Fruit fly (Drosophila melanogaster) whole organism, adult: Measurements from ENCODE around the gene CG31821.
A peak's percentile ranks its signal among the peaks of the same experiment; 100 is the strongest.

ENCODE experiments used
- CG11617 ChIP-seq: fragments of 200-800 bp; sonication (Bioruptor generic); optimal IDR thresholded peaks from 2 replicates; lab custom pipeline; 2017; ENCODE audit warnings: mild to moderate bottlenecking, missing biosample characterization, missing genetic modification reagents, missing genetic modification characterization
- CG12768 ChIP-seq: fragments of 200-800 bp; sonication (Bioruptor generic); optimal IDR thresholded peaks from 2 replicates; lab custom pipeline; 2017; ENCODE audit warnings: missing biosample characterization, missing genetic modification characterization, mild to moderate bottlenecking, moderate library complexity, missing genetic modification reagents
- CG14711 ChIP-seq: fragments of 200-800 bp; sonication (Bioruptor generic); optimal IDR thresholded peaks from 2 replicates; lab custom pipeline; 2018; ENCODE audit warnings: missing biosample characterization, mild to moderate bottlenecking, missing genetic modification characterization, moderate library complexity
- CG1620 ChIP-seq: fragments of 200-800 bp; sonication (Bioruptor generic); optimal IDR thresholded peaks from 2 replicates; lab custom pipeline; 2016; ENCODE audit warnings: missing biosample characterization, missing genetic modification characterization
- CG33017 ChIP-seq: fragments of 200-800 bp; sonication (Bioruptor generic); optimal IDR thresholded peaks from 2 replicates; lab custom pipeline; 2018; ENCODE audit warnings: missing biosample characterization, mild to moderate bottlenecking, missing genetic modification characterization, moderate library complexity
- CG5204 ChIP-seq: fragments of 200-800 bp; sonication (Bioruptor generic); optimal IDR thresholded peaks from 2 replicates; lab custom pipeline; 2016; ENCODE audit warnings: missing biosample characterization, missing genetic modification characterization
- CG7045 ChIP-seq: fragments of 200-800 bp; sonication (Bioruptor generic); optimal IDR thresholded peaks from 2 replicates; lab custom pipeline; 2017; ENCODE audit warnings: missing biosample characterization, mild to moderate bottlenecking, missing genetic modification characterization
- CG7101 ChIP-seq: fragments of 200-800 bp; sonication (Bioruptor generic); optimal IDR thresholded peaks from 2 replicates; lab custom pipeline; 2018; ENCODE audit warnings: missing biosample characterization, mild to moderate bottlenecking, missing genetic modification characterization, moderate library complexity
- Clk ChIP-seq: fragments of 200-800 bp; sonication (Bioruptor generic); optimal IDR thresholded peaks from 2 replicates; lab custom pipeline; 2017; ENCODE audit warnings: missing biosample characterization, missing genetic modification characterization
- Crg-1 ChIP-seq: fragments of 200-800 bp; sonication (Bioruptor generic); optimal IDR thresholded peaks from 2 replicates; lab custom pipeline; 2016; ENCODE audit warnings: missing biosample characterization, missing genetic modification characterization
- Hr96 ChIP-seq: fragments of 200-800 bp; sonication (Bioruptor generic); optimal IDR thresholded peaks from 2 replicates; lab custom pipeline; 2016; ENCODE audit warnings: missing biosample characterization, missing genetic modification characterization
- Mnt ChIP-seq: fragments of 200-800 bp; sonication (Bioruptor generic); optimal IDR thresholded peaks from 2 replicates; lab custom pipeline; 2016; ENCODE audit warnings: missing biosample characterization, mild to moderate bottlenecking, missing genetic modification characterization
- bab1 ChIP-seq: fragments of 200-800 bp; sonication (Bioruptor generic); optimal IDR thresholded peaks from 3 replicates; lab custom pipeline; 2019; ENCODE audit warnings: missing biosample characterization, mild to moderate bottlenecking, missing genetic modification characterization, moderate library complexity
- cic ChIP-seq: fragments of 200-800 bp; sonication (Bioruptor generic); optimal IDR thresholded peaks from 2 replicates; lab custom pipeline; 2017; ENCODE audit warnings: missing biosample characterization, mild to moderate bottlenecking, missing genetic modification characterization, moderate library complexity
- cnc ChIP-seq, 2 experiments: fragments of >200 bp; optimal IDR thresholded peaks; 2 replicates each; lab custom pipeline; 2017
- kay ChIP-seq: fragments of 200-800 bp; sonication (Bioruptor generic); peaks from one replicate; lab custom pipeline; 2016; ENCODE audit warnings: missing biosample characterization, missing genetic modification characterization, borderline replicate concordance
- ovo ChIP-seq: fragments of 200-800 bp; sonication (Bioruptor generic); optimal IDR thresholded peaks from 2 replicates; lab custom pipeline; 2016; ENCODE audit warnings: missing biosample characterization, missing genetic modification characterization
- pad ChIP-seq: fragments of 200-800 bp; sonication (Bioruptor generic); optimal IDR thresholded peaks from 3 replicates; lab custom pipeline; 2017; ENCODE audit warnings: missing biosample characterization, missing genetic modification characterization, mild to moderate bottlenecking, moderate library complexity, missing genetic modification reagents
- tj ChIP-seq: fragments of 200-800 bp; sonication (Bioruptor generic); optimal IDR thresholded peaks from 3 replicates; lab custom pipeline; 2017; ENCODE audit warnings: missing biosample characterization, mild to moderate bottlenecking, missing genetic modification characterization, moderate library complexity
- toe ChIP-seq: fragments of 200-800 bp; sonication (Bioruptor generic); optimal IDR thresholded peaks from 2 replicates; lab custom pipeline; 2016; ENCODE audit warnings: missing biosample characterization, missing genetic modification characterization

CG31821 gene

DNA sequence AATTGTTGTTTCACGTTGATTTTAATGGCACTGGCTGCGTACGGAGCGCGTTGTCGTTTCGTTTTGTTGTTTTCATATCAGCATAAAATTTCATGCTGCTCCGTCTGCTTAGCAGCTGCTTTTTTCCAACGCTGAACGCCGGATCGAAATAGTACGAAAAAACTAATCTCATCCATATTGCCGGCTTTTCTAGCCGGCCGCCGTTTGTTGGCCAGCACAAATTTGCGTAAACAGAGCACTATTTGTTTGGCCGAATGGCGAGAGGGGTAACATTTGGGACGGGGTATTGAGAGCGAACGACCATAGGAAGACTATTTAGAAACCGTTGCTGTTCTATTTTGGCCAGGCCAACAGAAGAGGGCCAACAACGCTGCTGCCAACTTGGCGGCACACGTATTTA is 7.6 kb upstream of the CG31821 start:
- TF ChIP-seq CG33017 (tag; lab: Kevin White, UChicago), result no peak
- TF ChIP-seq tj (GFP tag; lab: Kevin White, UChicago), result peak; percentile 82
- no peak for TF ChIP-seq toe (GFP tag; lab: Kevin White, UChicago)
- no peak for TF ChIP-seq CG5204 (GFP tag; lab: Kevin White, UChicago)
- TF ChIP-seq CG7045 (GFP tag; lab: Kevin White, UChicago), result no peak

DNA sequence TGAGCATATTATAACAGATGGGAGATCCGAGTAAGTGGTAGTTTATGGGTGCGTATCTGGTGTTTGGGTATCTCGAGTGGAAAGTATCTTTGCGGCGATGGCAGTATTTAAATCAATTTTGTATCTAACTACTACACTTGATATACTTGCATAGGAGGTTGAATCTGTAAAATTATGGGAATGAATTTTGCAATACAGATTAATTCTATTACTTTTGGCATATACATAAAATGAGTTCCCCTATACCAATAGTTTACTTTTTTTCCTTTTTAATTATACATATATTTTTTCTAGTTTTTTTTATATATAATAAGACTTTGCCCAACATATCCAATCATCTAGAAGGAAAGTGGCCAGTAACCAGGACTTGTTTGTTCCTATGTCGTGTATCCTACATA is 7.1 kb upstream of the CG31821 start:
- no peak for TF ChIP-seq CG7101 (tag; lab: Kevin White, UChicago)
- no peak for TF ChIP-seq Clk (GFP tag; lab: Kevin White, UChicago)
- TF ChIP-seq cic (GFP tag; lab: Kevin White, UChicago), result no peak
- TF ChIP-seq ovo (GFP tag; lab: Kevin White, UChicago), result no peak
- no peak for TF ChIP-seq CG33017 (tag; lab: Kevin White, UChicago)
- no peak for TF ChIP-seq tj (GFP tag; lab: Kevin White, UChicago)
- TF ChIP-seq pad, result no peak
- TF ChIP-seq kay (GFP tag; lab: Kevin White, UChicago), result no peak
- TF ChIP-seq bab1 (GFP tag; lab: Kevin White, UChicago), result no peak
- TF ChIP-seq Crg-1 (GFP tag; lab: Kevin White, UChicago), result no peak
- no peak for TF ChIP-seq Hr96 (GFP tag; lab: Kevin White, UChicago)
- TF ChIP-seq CG5204 (GFP tag; lab: Kevin White, UChicago), result no peak

- TF ChIP-seq Mnt, result no peak
- no peak for TF ChIP-seq kay (GFP tag; lab: Kevin White, UChicago)
- peak; percentile 72 for TF ChIP-seq tj (GFP tag; lab: Kevin White, UChicago)
- no peak for TF ChIP-seq toe (GFP tag; lab: Kevin White, UChicago)
Measured at dm6 chr2L:15908496-15909276, 6.5 kb upstream of the CG31821 start.

DNA sequence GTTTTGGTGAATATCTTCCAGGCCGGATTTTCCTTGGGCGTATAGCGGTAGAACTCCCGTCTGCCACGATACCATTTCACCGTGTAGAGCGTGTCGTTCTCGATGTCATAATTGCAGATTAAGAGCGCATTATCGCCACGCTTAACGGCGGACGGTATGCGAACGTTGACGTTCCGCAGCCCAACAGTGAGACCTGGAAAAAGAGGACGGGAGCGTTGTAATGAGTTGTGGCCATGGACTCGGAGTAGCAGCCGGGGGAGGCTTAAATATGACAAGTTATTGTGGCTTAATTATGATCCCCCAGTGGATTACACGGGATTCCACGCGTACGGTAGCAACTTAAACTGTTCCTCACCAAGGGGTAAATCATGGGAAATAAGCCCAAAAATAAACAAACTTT is 5.9 kb upstream of the CG31821 start:
- TF ChIP-seq CG14711 (tag; lab: Kevin White, UChicago) (no peak), Clk (GFP tag; lab: Kevin White, UChicago) (no peak), cnc (optimal IDR thresholded peaks at IDR 0.05; lab: Kevin White, UChicago) (no peak), ovo (GFP tag; lab: Kevin White, UChicago) (no peak), cic (GFP tag; lab: Kevin White, UChicago) (no peak), Mnt (no peak), CG12768 (GFP tag; lab: Kevin White, UChicago) (no peak), CG7045 (GFP tag; lab: Kevin White, UChicago) (no peak), toe (GFP tag; lab: Kevin White, UChicago) (no peak), pad (no peak), CG7101 (tag; lab: Kevin White, UChicago) (no peak), CG5204 (GFP tag; lab: Kevin White, UChicago) (no peak), Hr96 (GFP tag; lab: Kevin White, UChicago) (no peak), CG11617 (GFP tag; lab: Kevin White, UChicago) (no peak), CG1620 (GFP tag; lab: Kevin White, UChicago) (no peak), kay (GFP tag; lab: Kevin White, UChicago) (no peak), Crg-1 (GFP tag; lab: Kevin White, UChicago) (no peak)

dm6 chr2L:15907358-15907757 is 5.1 kb upstream of the CG31821 start:
- TF ChIP-seq cic (GFP tag; lab: Kevin White, UChicago) (no peak), bab1 (GFP tag; lab: Kevin White, UChicago) (peak; percentile 0), Crg-1 (GFP tag; lab: Kevin White, UChicago) (no peak), tj (GFP tag; lab: Kevin White, UChicago) (peak; percentile 88)

- TF ChIP-seq Mnt, result no peak
- no peak for TF ChIP-seq cnc (optimal IDR thresholded peaks at IDR 0.05; lab: Kevin White, UChicago)
- TF ChIP-seq CG11617 (GFP tag; lab: Kevin White, UChicago), result no peak
- no peak for TF ChIP-seq ovo (GFP tag; lab: Kevin White, UChicago)
- no peak for TF ChIP-seq CG5204 (GFP tag; lab: Kevin White, UChicago)
- TF ChIP-seq bab1 (GFP tag; lab: Kevin White, UChicago), result no peak
- no peak for TF ChIP-seq CG33017 (tag; lab: Kevin White, UChicago)
- no peak for TF ChIP-seq Clk (GFP tag; lab: Kevin White, UChicago)
- no peak for TF ChIP-seq toe (GFP tag; lab: Kevin White, UChicago)
- TF ChIP-seq pad, result no peak
Measured at dm6 chr2L:15903725-15904124, 1.5 kb upstream of the CG31821 start.

dm6 chr2L:15900424-15900823 is 1.8 kb downstream of the CG31821 start, which contains the start of gene CG31823:
Gene CG31823, minus strand, starts transcription at chr2L:15900524.
- TF ChIP-seq Clk (GFP tag; lab: Kevin White, UChicago) (no peak), CG33017 (tag; lab: Kevin White, UChicago) (no peak), CG14711 (tag; lab: Kevin White, UChicago) (no peak), kay (GFP tag; lab: Kevin White, UChicago) (no peak), tj (GFP tag; lab: Kevin White, UChicago) (no peak), Crg-1 (GFP tag; lab: Kevin White, UChicago) (no peak), CG7101 (tag; lab: Kevin White, UChicago) (no peak), cic (GFP tag; lab: Kevin White, UChicago) (no peak), Mnt (no peak)
